Fruit fly (Drosophila melanogaster) whole organism, pupa: ENCODE measurements around the gene CG13476.

ENCODE experiments used
- CG10348 ChIP-seq: fragments of 200-800 bp; sonication (Bioruptor generic); IDR thresholded peaks from 2 replicates; pipeline ENCODE4 v1.3.6; 2022; ENCODE audit warnings: missing biosample characterization, missing genetic modification characterization
- CG13204 ChIP-seq: fragments of 200-800 bp; sonication (Bioruptor generic); optimal IDR thresholded peaks from 2 replicates; lab custom pipeline; 2018; ENCODE audit warnings: missing biosample characterization, mild to moderate bottlenecking, missing genetic modification characterization, moderate library complexity
- CG15710 ChIP-seq: fragments of 200-800 bp; sonication (Bioruptor generic); optimal IDR thresholded peaks from 2 replicates; lab custom pipeline; 2018; ENCODE audit warnings: missing biosample characterization, mild to moderate bottlenecking, missing genetic modification characterization, moderate library complexity
- CG17806 ChIP-seq: fragments of 200-800 bp; sonication (Bioruptor generic); optimal IDR thresholded peaks from 2 replicates; lab custom pipeline; 2018; ENCODE audit warnings: missing biosample characterization, mild to moderate bottlenecking, missing genetic modification characterization, moderate library complexity
- CG4496 ChIP-seq: fragments of 200-800 bp; sonication (Bioruptor generic); IDR thresholded peaks from 3 replicates; pipeline ENCODE4 v1.3.6; 2022; ENCODE audit warnings: missing biosample characterization, missing genetic modification characterization
- CG8159 ChIP-seq: fragments of 200-800 bp; sonication (Bioruptor generic); optimal IDR thresholded peaks from 3 replicates; lab custom pipeline; 2018; ENCODE audit warnings: missing biosample characterization, mild to moderate bottlenecking, missing genetic modification characterization, moderate library complexity
- CG9948 ChIP-seq: fragments of 200-800 bp; sonication (Bioruptor generic); optimal IDR thresholded peaks from 2 replicates; lab custom pipeline; 2018; ENCODE audit warnings: missing biosample characterization, mild to moderate bottlenecking, missing genetic modification characterization, moderate library complexity
- EcR ChIP-seq: fragments of 200-800 bp; sonication (Bioruptor generic); optimal IDR thresholded peaks from 3 replicates; lab custom pipeline; 2019; ENCODE audit warnings: missing biosample characterization, missing genetic modification characterization, mild to moderate bottlenecking, moderate library complexity, missing genetic modification reagents
- Ets98B ChIP-seq: fragments of 200-800 bp; sonication (Bioruptor generic); IDR thresholded peaks from 2 replicates; pipeline ENCODE4 v1.3.6; 2022; ENCODE audit warnings: missing biosample characterization, missing genetic modification characterization
- Pif1B ChIP-seq: fragments of 200-800 bp; sonication (Bioruptor generic); optimal IDR thresholded peaks from 3 replicates; lab custom pipeline; 2016; ENCODE audit warnings: missing biosample characterization, missing genetic modification characterization
- Snoo ChIP-seq: fragments of 200-800 bp; sonication (Bioruptor generic); optimal IDR thresholded peaks from 3 replicates; lab custom pipeline; 2017; ENCODE audit warnings: missing biosample characterization, mild to moderate bottlenecking, missing genetic modification characterization, inconsistent platforms
- fd96Ca ChIP-seq: fragments of 200-800 bp; sonication (Bioruptor generic); IDR thresholded peaks from 3 replicates; pipeline ENCODE4 v1.3.6; 2022; ENCODE audit warnings: missing biosample characterization, missing genetic modification characterization
- gl ChIP-seq: fragments of 200-800 bp; sonication (Bioruptor generic); optimal IDR thresholded peaks from 2 replicates; lab custom pipeline; 2018; ENCODE audit warnings: missing biosample characterization, mild to moderate bottlenecking, missing genetic modification characterization

- TF ChIP-seq CG13204 (GFP tag; lab: Kevin White, UChicago) = no peak
- TF ChIP-seq EcR = no peak
- no peak for TF ChIP-seq Ets98B (GFP tag; lab: Robert Waterston, UW)
- no peak for TF ChIP-seq Snoo (tag; lab: Kevin White, UChicago)
- no peak for TF ChIP-seq CG10348 (GFP tag; lab: Robert Waterston, UW)
- TF ChIP-seq Pif1B (GFP tag; lab: Kevin White, UChicago) = no peak
- no peak for TF ChIP-seq CG8159
- TF ChIP-seq CG17806 (tag; lab: Kevin White, UChicago) = no peak
- no peak for TF ChIP-seq CG9948
- TF ChIP-seq fd96Ca = no peak
- no peak for TF ChIP-seq CG4496
- TF ChIP-seq CG15710 = no peak
- TF ChIP-seq gl (tag; lab: Kevin White, UChicago) = no peak
Observed at dm6 chr3L:14691047-14691446, 14.2 kb upstream of the CG13476 start, which contains the start of gene gdrd.
